Worm (Caenorhabditis elegans): ENCODE results near the gene unc-33.

unc-33 gene

ce11 chrIV:3532989-3533388 lies 16.3 kb downstream of the unc-33 start:
- TF ChIP-seq mab-9 (GFP tag; IDR thresholded peaks at IDR 0.05) (no peak), zip-4 (GFP tag; optimal IDR thresholded peaks at IDR 0.05) (no peak), jun-1 (tag; optimal IDR thresholded peaks at IDR 0.05) (no peak), ets-5 (GFP tag; IDR thresholded peaks at IDR 0.05) (no peak), lin-35 (GFP tag; optimal IDR thresholded peaks at IDR 0.05) (peak; percentile 16 to 78), lin-13 (GFP tag; optimal IDR thresholded peaks at IDR 0.05) (no peak), dpl-1 (GFP tag; optimal IDR thresholded peaks at IDR 0.05) (peak; percentile 33 to 76 (median 61)), snpc-4 (tag; optimal IDR thresholded peaks at IDR 0.05) (no peak), ceh-90 (tag; optimal IDR thresholded peaks at IDR 0.05) (no peak), lir-3 (tag; optimal IDR thresholded peaks at IDR 0.05; ENCODE audit: poor library complexity) (no peak), nhr-90 (tag; optimal IDR thresholded peaks at IDR 0.05; ENCODE audit: poor library complexity) (no peak), lin-14 (GFP tag; optimal IDR thresholded peaks at IDR 0.05) (no peak), nhr-20 (tag; optimal IDR thresholded peaks at IDR 0.05) (no peak), Y116A8C.19 (tag; optimal IDR thresholded peaks at IDR 0.05; ENCODE audit: borderline replicate concordance) (no peak), efl-1 (optimal IDR thresholded peaks at IDR 0.05) (peak; percentile 50 to 66), efl-1 (GFP tag; optimal IDR thresholded peaks at IDR 0.05 in 1 of 2) (peak; percentile 67 to 96), lsy-2 (tag; optimal IDR thresholded peaks at IDR 0.05) (peak; percentile 24 to 70), nhr-237 (tag; optimal IDR thresholded peaks at IDR 0.05) (no peak), blmp-1 (tag; optimal IDR thresholded peaks at IDR 0.05) (peak; percentile 35), lin-15B (tag; optimal IDR thresholded peaks at IDR 0.05) (no peak), elt-2 (tag; optimal IDR thresholded peaks at IDR 0.05) (no peak), mef-2 (tag; optimal IDR thresholded peaks at IDR 0.05) (no peak), fkh-4 (tag; optimal IDR thresholded peaks at IDR 0.05; ENCODE audit: borderline replicate concordance) (no peak), rnt-1 (tag; optimal IDR thresholded peaks at IDR 0.05) (no peak), nhr-85 (tag) (no peak), elt-3 (tag; optimal IDR thresholded peaks at IDR 0.05) (no peak), lin-39 (tag; optimal IDR thresholded peaks at IDR 0.05) (no peak), sox-4 (tag; optimal IDR thresholded peaks at IDR 0.05) (no peak), efl-3 (GFP tag; optimal IDR thresholded peaks at IDR 0.05) (no peak), C16A3.4 (tag; optimal IDR thresholded peaks at IDR 0.05) (peak; percentile 1), hlh-4 (tag; optimal IDR thresholded peaks at IDR 0.05) (no peak), nhr-84 (tag; optimal IDR thresholded peaks at IDR 0.05) (no peak), vab-15 (tag; optimal IDR thresholded peaks at IDR 0.05) (no peak), C04F5.9 (tag; optimal IDR thresholded peaks at IDR 0.05) (no peak), dsc-1 (tag; optimal IDR thresholded peaks at IDR 0.05) (no peak), tbx-2 (tag; optimal IDR thresholded peaks at IDR 0.05) (no peak), snu-23 (GFP tag; optimal IDR thresholded peaks at IDR 0.05) (peak; percentile 10), nhr-28 (tag; optimal IDR thresholded peaks at IDR 0.05) (no peak)

- TF ChIP-seq efl-1 (optimal IDR thresholded peaks at IDR 0.05) (peak; percentile 2 to 58), efl-1 (GFP tag; optimal IDR thresholded peaks at IDR 0.05 in 1 of 2) (peak in 1 of 2 experiments; percentile 54), dpl-1 (GFP tag; optimal IDR thresholded peaks at IDR 0.05) (peak; percentile 17 to 53 (median 30)), xbp-1 (tag; optimal IDR thresholded peaks at IDR 0.05) (no peak), snu-23 (GFP tag; optimal IDR thresholded peaks at IDR 0.05) (peak; percentile 16), unc-130 (tag; optimal IDR thresholded peaks at IDR 0.05) (no peak), lsy-2 (tag; optimal IDR thresholded peaks at IDR 0.05) (peak in 1 of 2 experiments; percentile 56), lin-35 (GFP tag; optimal IDR thresholded peaks at IDR 0.05) (peak; percentile 10 to 62)
These were observed 22.6 kb downstream of the unc-33 start for ce11 chrIV:3539253-3539652.

- no peak for TF ChIP-seq dpl-1 (GFP tag; optimal IDR thresholded peaks at IDR 0.05)
- TF ChIP-seq pqm-1 (tag; optimal IDR thresholded peaks at IDR 0.05) = no peak
- TF ChIP-seq blmp-1 (tag; optimal IDR thresholded peaks at IDR 0.05) = no peak
- no peak for TF ChIP-seq jun-1 (tag; optimal IDR thresholded peaks at IDR 0.05)
These were observed 23.2 kb downstream of the unc-33 start, which contains the start of gene B0212.3 for ce11 chrIV:3539872-3540271. Gene B0212.3, plus strand, starts transcription at chrIV:3540172.

Data from whole organism, L1 larva.